Worm (Caenorhabditis elegans): ENCODE data around the gene col-34.
"Not testable (repeated sequence)": the region's sequence is repeated elsewhere in the genome, so short reads cannot be mapped to it uniquely, and the experiment has no call there.

The col-34 gene

DNA sequence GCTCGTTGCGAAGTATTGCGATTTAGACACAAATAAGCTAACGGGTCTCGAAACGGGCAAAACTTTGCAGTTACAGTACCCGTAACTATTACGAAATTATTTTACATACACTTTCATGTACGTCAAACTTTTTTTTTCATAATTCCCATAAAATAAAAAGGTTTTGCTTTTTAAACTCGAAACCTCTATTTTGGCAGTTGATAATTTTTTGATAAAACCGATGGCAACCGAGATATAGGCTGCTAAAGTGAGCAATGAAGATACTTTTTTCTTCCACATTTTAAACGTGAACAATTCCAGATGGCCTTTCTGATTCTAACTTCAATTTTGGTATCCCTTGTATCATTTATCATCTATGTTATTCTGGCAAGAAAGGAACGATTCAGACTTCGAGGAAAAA, 47.2 kb downstream of the col-34 start, which contains the start of gene cyp-25A6:
TSS of gene cyp-25A6 (plus strand) at position 301 of the 400 bp plus-strand sequence.
- not testable (repeated sequence) for TF ChIP-seq scrt-1 (GFP tag; IDR thresholded peaks at IDR 0.05); tbx-11 (GFP tag; IDR thresholded peaks at IDR 0.05); hmg-4 (GFP tag; optimal IDR thresholded peaks at IDR 0.05)

DNA sequence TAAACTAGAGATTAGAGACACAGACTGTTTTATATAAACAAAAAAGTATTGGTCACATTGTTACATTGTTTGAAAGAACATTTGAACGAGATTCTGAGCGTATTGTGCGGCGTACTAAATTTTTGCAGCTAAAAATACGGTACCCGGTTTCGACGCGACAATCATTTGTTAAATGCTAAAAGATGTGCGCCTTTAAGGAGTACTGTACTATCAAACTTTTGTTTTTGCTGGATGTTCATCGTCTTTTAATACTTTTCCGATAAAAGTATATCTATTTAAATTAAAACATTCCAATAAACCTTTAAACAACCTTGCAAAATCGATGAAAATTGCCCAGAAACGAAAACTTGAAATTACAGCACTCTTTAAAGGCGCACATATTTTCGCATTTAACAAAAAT, 47.7 kb downstream of the col-34 start, which contains the start of gene K06B9.6:
TSS of gene K06B9.6 (minus strand) at position 101 of the 400 bp plus-strand sequence.
- TF ChIP-seq tra-4 (tag; optimal IDR thresholded peaks at IDR 0.05); tbx-11 (GFP tag; IDR thresholded peaks at IDR 0.05); scrt-1 (GFP tag; IDR thresholded peaks at IDR 0.05): not testable (repeated sequence)

Measured in whole organism, early embryonic.